Fruit fly (Drosophila melanogaster): ENCODE measurements around the gene CG46435.

- TF ChIP-seq otp (GFP tag; IDR thresholded peaks at IDR 0.05): no peak
- no peak for TF ChIP-seq Ets97D (GFP tag; optimal IDR thresholded peaks at IDR 0.05)
- TF ChIP-seq B-H2 (GFP tag; optimal IDR thresholded peaks at IDR 0.05): no peak
- TF ChIP-seq CG13424 (tag; optimal IDR thresholded peaks at IDR 0.05): no peak
Observed at dm6 chr3L:19520645-19521044, 24.3 kb upstream of the CG46435 start, which contains the start of gene Cpr76Bc.

All from whole organism, embryonic.